Worm (Caenorhabditis elegans): ENCODE measurements around the gene pah-1.

- no peak for TF ChIP-seq ama-1 (optimal IDR thresholded peaks at IDR 0.05)
- no peak for TF ChIP-seq lin-39 (tag; optimal IDR thresholded peaks at IDR 0.05)
- no peak for TF ChIP-seq snpc-4 (tag; optimal IDR thresholded peaks at IDR 0.05)
- TF ChIP-seq nfya-1 (tag; optimal IDR thresholded peaks at IDR 0.05; ENCODE audit: insufficient read depth): no peak
- TF ChIP-seq lin-15B (tag; optimal IDR thresholded peaks at IDR 0.05): no peak
- no peak for TF ChIP-seq unc-62 (GFP tag; optimal IDR thresholded peaks at IDR 0.05)
- no peak for TF ChIP-seq sea-2 (GFP tag; optimal IDR thresholded peaks at IDR 0.05)
- no peak for TF ChIP-seq skn-1 (tag; optimal IDR thresholded peaks at IDR 0.05)
- TF ChIP-seq nhr-77 (tag; optimal IDR thresholded peaks at IDR 0.05): no peak
- no peak for TF ChIP-seq daf-12 (tag; optimal IDR thresholded peaks at IDR 0.05)
These were observed 27.3 kb upstream of the pah-1 start, which contains the start of gene F07H5.7 for ce11 chrII:8794072-8794471.
